Fruit fly (Drosophila melanogaster) whole organism, embryonic: ENCODE measurements around the gene CG14881.

ENCODE experiments used
- Adf1 ChIP-seq: fragments of 200-800 bp; sonication (Bioruptor generic); IDR thresholded peaks from 2 replicates; pipeline ENCODE4 v1.3.6; 2022; ENCODE audit warnings: missing biosample characterization, missing genetic modification characterization
- B-H2 ChIP-seq: fragments of 200-800 bp; sonication (Bioruptor generic); optimal IDR thresholded peaks from 2 replicates; lab custom pipeline; 2018; ENCODE audit warnings: missing biosample characterization, mild to moderate bottlenecking, missing genetic modification characterization
- Bdp1 ChIP-seq: fragments of 200-800 bp; sonication (Bioruptor generic); optimal IDR thresholded peaks from 3 replicates; lab custom pipeline; 2016; ENCODE audit warnings: missing biosample characterization, missing genetic modification characterization
- CG11696 ChIP-seq: fragments of 200-800 bp; sonication (Bioruptor generic); IDR thresholded peaks from 2 replicates; pipeline ENCODE4 v1.3.6; 2022; ENCODE audit warnings: missing biosample characterization, missing genetic modification characterization
- CG12219 ChIP-seq: fragments of 200-800 bp; sonication (Bioruptor generic); optimal IDR thresholded peaks from 3 replicates; lab custom pipeline; 2018; ENCODE audit warnings: missing biosample characterization, mild to moderate bottlenecking, missing genetic modification characterization
- CG12769 ChIP-seq: fragments of 200-800 bp; sonication (Bioruptor generic); optimal IDR thresholded peaks from 2 replicates; lab custom pipeline; 2019; ENCODE audit warnings: missing biosample characterization, mild to moderate bottlenecking, missing genetic modification characterization, moderate library complexity
- CG12942 ChIP-seq: fragments of 200-800 bp; sonication (Bioruptor generic); optimal IDR thresholded peaks from 3 replicates; lab custom pipeline; 2016; ENCODE audit warnings: missing biosample characterization, missing genetic modification characterization
- CG13894 ChIP-seq: fragments of 200-800 bp; sonication (Bioruptor generic); optimal IDR thresholded peaks from 3 replicates; lab custom pipeline; 2018; ENCODE audit warnings: missing biosample characterization, mild to moderate bottlenecking, missing genetic modification characterization, moderate library complexity
- CG14667 ChIP-seq: fragments of 200-800 bp; sonication (Bioruptor generic); IDR thresholded peaks from 2 replicates; pipeline ENCODE4 v1.3.6; 2022; ENCODE audit warnings: missing biosample characterization, missing genetic modification characterization
- CG15011 ChIP-seq: fragments of 200-800 bp; sonication (Bioruptor generic); optimal IDR thresholded peaks from 3 replicates; lab custom pipeline; 2018; ENCODE audit warnings: missing biosample characterization, mild to moderate bottlenecking, missing genetic modification characterization
- CG16779 ChIP-seq: fragments of 200-800 bp; sonication (Bioruptor generic); IDR thresholded peaks from 2 replicates; pipeline ENCODE4 v1.3.6; 2022; ENCODE audit warnings: missing biosample characterization, missing genetic modification characterization
- CG17612 ChIP-seq: fragments of 200-800 bp; sonication (Bioruptor generic); IDR thresholded peaks from 2 replicates; pipeline ENCODE4 v1.3.6; 2022; ENCODE audit warnings: missing biosample characterization, missing genetic modification characterization
- CG17912 ChIP-seq: fragments of 200-800 bp; sonication (Bioruptor generic); optimal IDR thresholded peaks from 2 replicates; lab custom pipeline; 2018; ENCODE audit warnings: missing biosample characterization, mild to moderate bottlenecking, missing genetic modification characterization
- CG1792 ChIP-seq: fragments of 200-800 bp; sonication (Bioruptor generic); optimal IDR thresholded peaks from 2 replicates; lab custom pipeline; 2016; ENCODE audit warnings: missing biosample characterization, missing genetic modification characterization
- CG31365 ChIP-seq: fragments of 200-800 bp; sonication (Bioruptor generic); optimal IDR thresholded peaks from 2 replicates; lab custom pipeline; 2018; ENCODE audit warnings: missing biosample characterization, mild to moderate bottlenecking, missing genetic modification characterization
- CG32767 ChIP-seq: fragments of 200-800 bp; sonication (Bioruptor generic); IDR thresholded peaks from 2 replicates; pipeline ENCODE4 v1.3.6; 2022; ENCODE audit warnings: missing biosample characterization, missing genetic modification characterization
- CG32772 ChIP-seq: fragments of 200-800 bp; sonication (Bioruptor generic); IDR thresholded peaks from 2 replicates; pipeline ENCODE4 v1.3.6; 2022; ENCODE audit warnings: missing biosample characterization, missing genetic modification characterization
- CG3281 ChIP-seq: fragments of 200-800 bp; sonication (Bioruptor generic); optimal IDR thresholded peaks from 3 replicates; lab custom pipeline; 2017; ENCODE audit warnings: missing biosample characterization, mild to moderate bottlenecking, missing genetic modification characterization
- CG34376 ChIP-seq: fragments of 200-800 bp; sonication (Bioruptor generic); optimal IDR thresholded peaks from 2 replicates; lab custom pipeline; 2018; ENCODE audit warnings: missing biosample characterization, mild to moderate bottlenecking, missing genetic modification characterization
- CG3847 ChIP-seq: fragments of 200-800 bp; sonication (Bioruptor generic); IDR thresholded peaks from 2 replicates; pipeline ENCODE4 v1.3.6; 2022; ENCODE audit warnings: missing biosample characterization, missing genetic modification characterization
- CG3995 ChIP-seq: fragments of 200-800 bp; sonication (Bioruptor generic); optimal IDR thresholded peaks from 3 replicates; lab custom pipeline; 2016; ENCODE audit warnings: missing biosample characterization, missing genetic modification characterization
- CG4854 ChIP-seq: fragments of 200-800 bp; sonication (Bioruptor generic); optimal IDR thresholded peaks from 2 replicates; lab custom pipeline; 2016; ENCODE audit warnings: missing biosample characterization, missing genetic modification characterization, inconsistent platforms
- CG5180 ChIP-seq: fragments of 200-800 bp; sonication (Bioruptor generic); optimal IDR thresholded peaks from 3 replicates; lab custom pipeline; 2017; ENCODE audit warnings: missing biosample characterization, missing genetic modification characterization, mild to moderate bottlenecking, moderate library complexity, missing genetic modification reagents
- CG6654 ChIP-seq: fragments of 200-800 bp; sonication (Bioruptor generic); optimal IDR thresholded peaks from 2 replicates; lab custom pipeline; 2017; ENCODE audit warnings: missing biosample characterization, mild to moderate bottlenecking, missing genetic modification characterization
- CG7928 ChIP-seq: fragments of 200-800 bp; sonication (Bioruptor generic); optimal IDR thresholded peaks from 2 replicates; lab custom pipeline; 2017; ENCODE audit warnings: missing biosample characterization, mild to moderate bottlenecking, missing genetic modification characterization
- CG7987 ChIP-seq: fragments of 200-800 bp; sonication (Bioruptor generic); optimal IDR thresholded peaks from 2 replicates; lab custom pipeline; 2018; ENCODE audit warnings: missing biosample characterization, mild to moderate bottlenecking, missing genetic modification characterization, moderate library complexity
- CG9437 ChIP-seq: fragments of 200-800 bp; sonication (Bioruptor generic); optimal IDR thresholded peaks from 2 replicates; lab custom pipeline; 2018; ENCODE audit warnings: missing biosample characterization, mild to moderate bottlenecking, missing genetic modification characterization
- ERR ChIP-seq: fragments of 200-800 bp; sonication (Bioruptor generic); optimal IDR thresholded peaks from 2 replicates; lab custom pipeline; 2016; ENCODE audit warnings: missing biosample characterization, missing genetic modification characterization
- GATAe ChIP-seq: fragments of 200-800 bp; sonication (Bioruptor generic); conservative IDR thresholded peaks from 2 replicates; pipeline ENCODE4 v1.3.6; 2022; ENCODE audit warnings: missing biosample characterization, missing genetic modification characterization
- Hr51 ChIP-seq, 2 experiments: fragments of 200-800 bp; sonication (Bioruptor generic); optimal IDR thresholded peaks; 2 replicates in 1 of 2; 3 replicates in 1 of 2; lab custom pipeline; 2016 to 2018; ENCODE audit warnings: missing biosample characterization in 2 of 2, missing genetic modification characterization in 2 of 2, mild to moderate bottlenecking in 1 of 2, moderate library complexity in 1 of 2
- Hsf ChIP-seq: fragments of 200-800 bp; sonication (Bioruptor generic); optimal IDR thresholded peaks from 3 replicates; lab custom pipeline; 2016; ENCODE audit warnings: missing biosample characterization, missing genetic modification characterization
- Nf-YC ChIP-seq: fragments of 200-800 bp; optimal IDR thresholded peaks from 3 replicates; lab custom pipeline; 2019; ENCODE audit warnings: missing biosample characterization, mild to moderate bottlenecking, missing genetic modification characterization, moderate library complexity
- Oli ChIP-seq: fragments of 200-800 bp; sonication (Bioruptor generic); optimal IDR thresholded peaks from 2 replicates; lab custom pipeline; 2018; ENCODE audit warnings: missing biosample characterization, mild to moderate bottlenecking, missing genetic modification characterization, moderate library complexity
- Ravus ChIP-seq: fragments of 200-800 bp; sonication (Bioruptor generic); IDR thresholded peaks from 2 replicates; pipeline ENCODE4 v1.3.6; 2022; ENCODE audit warnings: missing biosample characterization, missing genetic modification characterization
- Rfx ChIP-seq: fragments of 200-800 bp; sonication (Bioruptor generic); IDR thresholded peaks from 2 replicates; pipeline ENCODE4 v1.3.6; 2022; ENCODE audit warnings: missing biosample characterization, missing genetic modification characterization
- Stat92E ChIP-seq, 3 experiments: fragments of >200 bp in 2 of 3; fragments of 200-800 bp in 1 of 3; sonication (Bioruptor generic) in 1 of 3; optimal IDR thresholded peaks; 2 replicates each; lab custom pipeline; 2017 to 2019; ENCODE audit warnings: missing biosample characterization in 3 of 3, missing genetic modification characterization in 3 of 3, mild to moderate bottlenecking in 1 of 3, moderate library complexity in 1 of 3
- Tbp ChIP-seq: fragments of >200 bp; optimal IDR thresholded peaks from 2 replicates; lab custom pipeline; 2018; ENCODE audit warnings: missing biosample characterization, missing genetic modification characterization
- Xrp1 ChIP-seq: fragments of 200-800 bp; sonication (Bioruptor generic); IDR thresholded peaks from 2 replicates; pipeline ENCODE4 v1.3.6; 2022; ENCODE audit warnings: missing biosample characterization, missing genetic modification characterization
- bsh ChIP-seq, 2 experiments: fragments of 200-800 bp; sonication (Bioruptor generic); optimal IDR thresholded peaks; 2 replicates each; lab custom pipeline; 2017 to 2018; ENCODE audit warnings: mild to moderate bottlenecking in 2 of 2, missing biosample characterization in 2 of 2, missing genetic modification characterization in 2 of 2, moderate library complexity in 1 of 2
- eyg ChIP-seq: fragments of 200-800 bp; sonication (Bioruptor generic); optimal IDR thresholded peaks from 3 replicates; lab custom pipeline; 2016; ENCODE audit warnings: missing biosample characterization, missing genetic modification characterization
- fd64A ChIP-seq: fragments of 200-800 bp; sonication (Bioruptor generic); optimal IDR thresholded peaks from 3 replicates; lab custom pipeline; 2018; ENCODE audit warnings: missing biosample characterization, mild to moderate bottlenecking, missing genetic modification characterization
- fru ChIP-seq: fragments of >200 bp; optimal IDR thresholded peaks from 2 replicates; lab custom pipeline; 2017
- gce ChIP-seq: fragments of 200-800 bp; sonication (Bioruptor generic); IDR thresholded peaks from 3 replicates; pipeline ENCODE4 v1.3.6; 2022; ENCODE audit warnings: missing biosample characterization, missing genetic modification characterization
- gcm2 ChIP-seq: fragments of 200-800 bp; sonication (Bioruptor generic); optimal IDR thresholded peaks from 2 replicates; lab custom pipeline; 2016; ENCODE audit warnings: missing biosample characterization, missing genetic modification characterization
- grau ChIP-seq: fragments of 200-800 bp; optimal IDR thresholded peaks from 3 replicates; lab custom pipeline; 2019; ENCODE audit warnings: missing biosample characterization, mild to moderate bottlenecking, missing genetic modification characterization, moderate library complexity
- mirr ChIP-seq: fragments of 200-800 bp; sonication (Bioruptor generic); optimal IDR thresholded peaks from 3 replicates; lab custom pipeline; 2018; ENCODE audit warnings: missing biosample characterization, mild to moderate bottlenecking, missing genetic modification characterization
- sd ChIP-seq: fragments of 200-800 bp; sonication (Bioruptor generic); optimal IDR thresholded peaks from 3 replicates; lab custom pipeline; 2018; ENCODE audit warnings: missing biosample characterization, mild to moderate bottlenecking, missing genetic modification characterization, moderate library complexity
- shn ChIP-seq: fragments of 200-800 bp; sonication (Bioruptor generic); optimal IDR thresholded peaks from 3 replicates; lab custom pipeline; 2016; ENCODE audit warnings: missing biosample characterization, missing genetic modification characterization
- toy ChIP-seq: fragments of 200-800 bp; sonication (Bioruptor generic); IDR thresholded peaks from 2 replicates; pipeline ENCODE4 v1.3.6; 2022; ENCODE audit warnings: missing biosample characterization, missing genetic modification characterization
- zf30C ChIP-seq: fragments of 200-800 bp; sonication (Bioruptor generic); optimal IDR thresholded peaks from 3 replicates; lab custom pipeline; 2018; ENCODE audit warnings: missing biosample characterization, mild to moderate bottlenecking, missing genetic modification characterization
- zfh2 ChIP-seq: fragments of 200-800 bp; sonication (Bioruptor generic); optimal IDR thresholded peaks from 2 replicates; lab custom pipeline; 2016; ENCODE audit warnings: missing biosample characterization, missing genetic modification characterization

The CG14881 gene

dm6 chr3R:16432665-16433065 lies 2.0 kb upstream of the CG14881 start, which contains the start of gene Fntb (continued):
- TF ChIP-seq zf30C (GFP tag; lab: Kevin White, UChicago) (no peak), gce (0 out of 3 replicates have a peak, but pooled peaks have one; percentile 46), eyg (GFP tag; lab: Kevin White, UChicago) (no peak), Tbp (no peak), CG7987 (GFP tag; lab: Kevin White, UChicago) (no peak), CG7928 (peak; percentile 5), CG1792 (GFP tag; lab: Kevin White, UChicago) (no peak), CG34376 (GFP tag; lab: Kevin White, UChicago) (peak; percentile 44), CG3847 (GFP tag; lab: Robert Waterston, UW) (peak; percentile 76), CG31365 (tag; lab: Kevin White, UChicago) (peak; percentile 12), Adf1 (GFP tag; lab: Robert Waterston, UW) (no peak), CG3281 (GFP tag; lab: Kevin White, UChicago) (peak; percentile 64), Xrp1 (peak; percentile 64; the same call in 1 of the 2 replicates), CG13894 (tag; lab: Kevin White, UChicago) (no peak), CG9437 (peak; percentile 64), CG32767 (GFP tag; lab: Robert Waterston, UW) (peak; percentile 34; the same call in 1 of the 2 replicates), zfh2 (peak; percentile 61), sd (tag; lab: Kevin White, UChicago) (no peak), CG14667 (peak; percentile 38; the same call in 1 of the 2 replicates), Bdp1 (GFP tag; lab: Kevin White, UChicago) (no peak), CG11696 (GFP tag; lab: Robert Waterston, UW) (0 out of 2 replicates have a peak, but pooled peaks have one; percentile 20), Oli (tag; lab: Kevin White, UChicago) (peak; percentile 68), CG17912 (GFP tag; lab: Kevin White, UChicago) (no peak), gcm2 (GFP tag; lab: Kevin White, UChicago) (no peak), CG4854 (GFP tag; lab: Kevin White, UChicago) (no peak), Hsf (GFP tag; lab: Kevin White, UChicago) (peak; percentile 66), CG12769 (tag; lab: Kevin White, UChicago) (no peak), CG12942 (GFP tag; lab: Kevin White, UChicago) (peak; percentile 57), CG16779 (no peak), CG15011 (no peak), ERR (GFP tag; lab: Kevin White, UChicago) (no peak), fd64A (GFP tag; lab: Kevin White, UChicago) (no peak), grau (tag; lab: Kevin White, UChicago) (peak; percentile 79), CG5180 (GFP tag; lab: Kevin White, UChicago) (no peak), toy (no peak), Rfx (GFP tag; lab: Robert Waterston, UW) (peak; percentile 69), B-H2 (GFP tag; lab: Kevin White, UChicago) (peak; percentile 59), CG3995 (GFP tag; lab: Kevin White, UChicago) (peak; percentile 55), Hr51 (GFP tag; optimal IDR thresholded peaks at IDR 0.05; lab: Kevin White, UChicago) (no peak), Stat92E (GFP tag; optimal IDR thresholded peaks at IDR 0.05; lab: Kevin White, UChicago) (no peak), Nf-YC (tag; lab: Kevin White, UChicago) (peak; percentile 65), GATAe (GFP tag; lab: Robert Waterston, UW) (no peak), CG12219 (peak; percentile 39), shn (GFP tag; lab: Kevin White, UChicago) (no peak), Ravus (GFP tag; lab: Robert Waterston, UW) (no peak), CG32772 (GFP tag; lab: Robert Waterston, UW) (peak; percentile 52; the same call in 1 of the 2 replicates), bsh (GFP tag; optimal IDR thresholded peaks at IDR 0.05; lab: Kevin White, UChicago) (peak in 1 of 2 experiments; percentile 74), CG17612 (GFP tag; lab: Robert Waterston, UW) (no peak), mirr (GFP tag; lab: Kevin White, UChicago) (no peak), fru (no peak), CG6654 (no peak)
